1 worm cellular context compared by ENCODE assay signal in the genomic region with DNA sequence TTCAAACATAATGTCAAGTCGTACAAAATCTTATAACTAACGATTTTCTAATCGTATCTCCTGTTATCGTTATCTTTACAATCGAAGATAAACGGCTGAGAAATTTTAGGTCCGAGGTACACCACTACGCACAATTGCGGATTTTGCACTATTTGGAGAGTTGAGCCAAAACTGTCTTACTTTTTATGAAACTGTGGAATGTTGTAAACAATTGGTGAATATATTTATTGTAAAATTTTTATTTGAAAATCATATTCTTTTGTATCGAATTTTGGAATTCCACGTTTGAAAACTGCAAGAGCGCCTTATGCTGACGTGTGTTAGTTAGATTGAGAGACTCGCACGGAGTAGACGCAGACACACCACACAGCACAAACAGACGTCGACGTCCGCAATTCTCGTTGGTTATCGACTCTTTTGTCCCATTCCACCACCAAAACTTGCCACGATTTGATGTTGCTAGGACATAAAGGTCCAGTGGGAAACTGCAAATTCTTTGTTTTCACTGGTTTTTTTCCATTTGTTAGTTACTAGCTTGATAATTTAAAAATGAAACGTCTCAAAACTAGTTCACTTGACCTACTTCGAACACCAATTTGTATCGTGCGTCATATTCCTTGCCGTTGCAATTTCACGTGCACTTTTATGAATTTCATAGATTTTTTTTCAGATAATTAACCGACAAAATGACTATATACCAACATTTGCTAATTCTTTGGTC.
A peak's percentile ranks its signal among the peaks of the same experiment; 100 is the strongest.
TF ChIP-seq lines count a peak whose summit lies in the region.

A gene (plus strand): TSS at position 671 of the 721 bp plus-strand sequence.

TF ChIP-seq in whole organism, L1 larva, 84 proteins besides CTCF, POLR2A, EP300 and RAD21 (continued from another document):
- TF ChIP-seq jun-1 (tag; optimal IDR thresholded peaks at IDR 0.05; lab: Kevin White, UChicago) (no peak), nhr-20 (tag; optimal IDR thresholded peaks at IDR 0.05; lab: Kevin White, UChicago) (peak; percentile 66), egl-27 (tag; optimal IDR thresholded peaks at IDR 0.05; lab: Kevin White, UChicago) (no peak), vab-15 (tag; optimal IDR thresholded peaks at IDR 0.05; lab: Kevin White, UChicago) (no peak), ets-5 (GFP tag; IDR thresholded peaks at IDR 0.05; lab: Robert Waterston, UW) (no peak), xbp-1 (tag; optimal IDR thresholded peaks at IDR 0.05; lab: Kevin White, UChicago) (peak; percentile 100), lir-3 (tag; optimal IDR thresholded peaks at IDR 0.05; lab: Kevin White, UChicago; ENCODE audit: poor library complexity) (no peak), mab-9 (GFP tag; IDR thresholded peaks at IDR 0.05; lab: Robert Waterston, UW) (no peak), nhr-47 (tag; optimal IDR thresholded peaks at IDR 0.05; lab: Kevin White, UChicago) (no peak), nhr-11 (tag; optimal IDR thresholded peaks at IDR 0.05; lab: Kevin White, UChicago) (no peak), snu-23 (GFP tag; optimal IDR thresholded peaks at IDR 0.05; lab: Kevin White, UChicago) (peak; percentile 69), C34B4.2 (tag; optimal IDR thresholded peaks at IDR 0.05; lab: Kevin White, UChicago) (no peak), nhr-90 (tag; optimal IDR thresholded peaks at IDR 0.05; lab: Kevin White, UChicago; ENCODE audit: poor library complexity) (peak; percentile 33)
